Worm (Caenorhabditis elegans): ENCODE results near the gene C05C8.5.
A peak's percentile ranks its signal among the peaks of the same experiment; 100 is the strongest.

Gene C05C8.5

ce11 chrV:7230847-7231246 lies 3.8 kb downstream of the C05C8.5 start, which contains the start of the genes gei-6 and krr-1 (continued):
- TF ChIP-seq sdz-38 (tag; optimal IDR thresholded peaks at IDR 0.05) = no peak
- no peak for TF ChIP-seq lin-40 (tag; optimal IDR thresholded peaks at IDR 0.05)
- peak; percentile 65 for TF ChIP-seq mcd-1 (GFP tag; IDR thresholded peaks at IDR 0.05)

DNA sequence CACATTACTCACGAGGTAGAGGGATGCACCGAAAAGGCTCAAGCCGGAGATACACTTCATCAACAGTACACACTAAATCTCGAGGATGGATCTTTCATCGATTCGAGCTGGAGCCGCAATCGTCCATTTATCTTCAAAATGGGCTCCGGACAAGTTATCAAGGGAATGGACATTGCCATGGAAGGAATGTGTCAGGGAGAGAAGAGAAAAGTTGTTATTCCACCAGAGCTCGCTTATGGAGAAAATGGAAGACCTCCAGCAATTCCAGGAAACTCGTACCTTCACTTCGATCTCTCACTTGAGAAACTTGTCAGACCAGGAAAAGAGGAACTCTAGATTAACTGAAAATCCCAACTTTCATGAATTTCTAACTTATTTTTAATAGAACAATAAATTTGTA lies 8.7 kb downstream of the C05C8.5 start:
- no peak for TF ChIP-seq snpc-3.4 (tag; optimal IDR thresholded peaks at IDR 0.05)
- TF ChIP-seq attf-6 (GFP tag; IDR thresholded peaks at IDR 0.05) = 0 out of 2 replicates have a peak, but pooled peaks have one; percentile 23
- 0 out of 2 replicates have a peak, but pooled peaks have one; percentile 41 for TF ChIP-seq Y56A3A.18 (GFP tag; IDR thresholded peaks at IDR 0.05)
- no peak for TF ChIP-seq ztf-3 (GFP tag; optimal IDR thresholded peaks at IDR 0.05)
- no peak for TF ChIP-seq F10E7.11 (tag; optimal IDR thresholded peaks at IDR 0.05)
- TF ChIP-seq ZK185.1 (tag; optimal IDR thresholded peaks at IDR 0.05; ENCODE audit: poor library complexity, severe bottlenecking) = peak; percentile 18

DNA sequence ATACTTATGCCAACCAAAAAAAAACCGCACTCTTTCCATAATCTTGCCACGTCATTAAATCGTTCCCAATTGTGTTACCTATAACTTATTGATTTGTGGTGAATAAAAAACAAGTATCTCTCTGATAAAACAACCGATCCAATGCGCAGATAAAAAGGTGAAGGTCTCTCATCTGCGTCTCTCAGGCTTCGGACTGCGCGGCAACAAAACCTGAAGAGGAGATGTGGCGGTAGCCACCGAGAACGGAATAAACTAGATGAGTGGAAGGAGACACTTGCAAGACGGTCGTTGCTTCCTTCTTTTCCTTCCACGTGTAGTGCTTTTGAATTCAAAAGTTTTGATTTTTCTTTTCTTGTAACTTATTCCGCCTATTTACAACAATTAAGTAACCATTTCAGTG lies 9.7 kb downstream of the C05C8.5 start, which contains the start of gene fkb-3:
fkb-3 (plus strand) TSS at position 277 of the 400 bp plus-strand sequence.
- TF ChIP-seq D2030.7 (GFP tag; IDR thresholded peaks at IDR 0.05) (no peak), atf-7 (tag; optimal IDR thresholded peaks at IDR 0.05) (no peak), B0035.1 (tag; optimal IDR thresholded peaks at IDR 0.05) (no peak), ztf-25 (GFP tag; IDR thresholded peaks at IDR 0.05) (no peak), ceh-58 (GFP tag; IDR thresholded peaks at IDR 0.05) (no peak), dpff-1 (tag; optimal IDR thresholded peaks at IDR 0.05) (no peak), xnd-1 (tag; optimal IDR thresholded peaks at IDR 0.05) (no peak)

DNA sequence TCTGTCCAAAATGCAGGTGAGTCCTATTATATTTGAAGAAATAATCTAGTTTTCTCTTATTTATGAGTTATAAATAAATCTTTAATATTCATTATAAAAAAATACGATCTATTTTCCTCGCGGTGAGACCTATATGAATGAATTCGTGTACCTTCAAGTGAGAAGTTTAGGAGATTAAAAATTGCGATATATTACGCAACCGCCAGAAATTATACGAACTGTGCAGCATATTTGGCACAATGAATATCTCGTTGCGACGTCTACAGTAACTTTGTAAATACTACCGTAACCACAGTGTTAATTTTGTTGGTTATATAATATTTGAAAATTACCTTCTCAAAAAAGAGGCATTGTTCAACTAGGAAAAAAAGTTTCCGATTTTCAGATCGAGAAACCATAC lies 10.3 kb downstream of the C05C8.5 start:
- TF ChIP-seq ekl-4 (GFP tag; IDR thresholded peaks at IDR 0.05) (no peak), unc-62 (GFP tag; optimal IDR thresholded peaks at IDR 0.05) (no peak)

DNA sequence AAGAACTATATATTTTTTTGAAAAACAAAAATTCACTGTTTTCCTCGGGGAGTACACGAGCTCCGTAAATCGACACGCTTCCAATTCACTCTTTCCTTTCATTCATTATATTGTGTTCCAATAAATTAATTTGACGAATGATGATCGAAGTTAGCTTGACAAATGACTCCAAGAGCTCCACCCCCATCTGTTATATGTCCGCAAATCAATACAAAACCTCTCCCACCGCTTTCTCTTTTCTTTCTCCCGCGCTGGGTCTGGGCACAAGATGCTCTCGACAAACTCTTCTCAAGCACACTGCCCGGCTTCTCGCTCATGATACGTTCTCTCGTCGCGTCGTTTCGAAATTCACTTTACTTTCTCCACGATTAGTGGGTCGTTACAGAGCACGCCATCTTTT lies 10.7 kb downstream of the C05C8.5 start, which contains the start of gene C13F10.1:
C13F10.1 (plus strand) TSS at position 138 of the 400 bp plus-strand sequence.
- TF ChIP-seq madf-6 (GFP tag; IDR thresholded peaks at IDR 0.05) = no peak
- TF ChIP-seq sptf-2 (GFP tag; optimal IDR thresholded peaks at IDR 0.05) = no peak
- no peak for TF ChIP-seq F22D6.2 (tag; optimal IDR thresholded peaks at IDR 0.05)
- TF ChIP-seq attf-6 (GFP tag; IDR thresholded peaks at IDR 0.05) = no peak
- TF ChIP-seq zfh-2 (GFP tag; conservative IDR thresholded peaks at IDR 0.05) = 0 out of 2 replicates have a peak, but pooled peaks have one; percentile 15
- TF ChIP-seq snpc-1.3 (tag; optimal IDR thresholded peaks at IDR 0.05; ENCODE audit: insufficient read depth) = no peak
- no peak for TF ChIP-seq let-607 (tag; optimal IDR thresholded peaks at IDR 0.05)
- no peak for TF ChIP-seq cebp-1 (GFP tag; IDR thresholded peaks at IDR 0.05)
- TF ChIP-seq cebp-1 (tag; optimal IDR thresholded peaks at IDR 0.05) = peak; percentile 39
- TF ChIP-seq ztf-6 (GFP tag; IDR thresholded peaks at IDR 0.05) = no peak
- 0 out of 2 replicates have a peak, but pooled peaks have one; percentile 17 for TF ChIP-seq rcor-1 (GFP tag; IDR thresholded peaks at IDR 0.05)
- TF ChIP-seq lin-40 (tag; optimal IDR thresholded peaks at IDR 0.05) = no peak
- no peak for TF ChIP-seq ceh-100 (GFP tag; IDR thresholded peaks at IDR 0.05)
- TF ChIP-seq let-526 (GFP tag; IDR thresholded peaks at IDR 0.05) = no peak

ce11 chrV:7223152-7223551 lies 11.5 kb downstream of the C05C8.5 start, which contains the start of gene C13F10.7:
Gene C13F10.7, minus strand, starts transcription at chrV:7223252.
- TF ChIP-seq cebp-2 (GFP tag; IDR thresholded peaks at IDR 0.05) = no peak
- TF ChIP-seq mes-4 (tag; optimal IDR thresholded peaks at IDR 0.05) = no peak
- no peak for TF ChIP-seq ceh-27 (GFP tag; optimal IDR thresholded peaks at IDR 0.05)
- no peak for TF ChIP-seq bed-1 (GFP tag; IDR thresholded peaks at IDR 0.05)

Measured in whole organism, young adult.